Fruit fly (Drosophila melanogaster) whole organism, prepupa: ENCODE measurements around the gene CG14606.

Experiments
- CG11294 ChIP-seq: fragments of 200-800 bp; sonication (Bioruptor generic); IDR thresholded peaks from 2 replicates; pipeline ENCODE4 v1.3.6; 2022; ENCODE audit warnings: missing biosample characterization, missing genetic modification characterization
- CG7368 ChIP-seq: fragments of 200-800 bp; sonication (Bioruptor generic); optimal IDR thresholded peaks from 3 replicates; lab custom pipeline; 2016; ENCODE audit warnings: missing biosample characterization, missing genetic modification characterization
- Eip78C ChIP-seq: fragments of 200-800 bp; sonication (Bioruptor generic); peaks from one replicate; lab custom pipeline; 2016; ENCODE audit warnings: missing biosample characterization, missing genetic modification characterization
- Lpt ChIP-seq: fragments of 200-800 bp; sonication (Bioruptor generic); optimal IDR thresholded peaks from 3 replicates; lab custom pipeline; 2016; ENCODE audit warnings: missing biosample characterization, missing genetic modification characterization
- Smox ChIP-seq: fragments of 200-800 bp; sonication (Bioruptor generic); optimal IDR thresholded peaks from 3 replicates; lab custom pipeline; 2016; ENCODE audit warnings: missing biosample characterization, missing genetic modification characterization
- acj6 ChIP-seq: fragments of 200-800 bp; sonication (Bioruptor generic); optimal IDR thresholded peaks from 3 replicates; lab custom pipeline; 2016; ENCODE audit warnings: missing biosample characterization, missing genetic modification characterization
- vri ChIP-seq: fragments of 200-800 bp; sonication (Bioruptor generic); optimal IDR thresholded peaks from 3 replicates; lab custom pipeline; 2016; ENCODE audit warnings: missing biosample characterization, mild to moderate bottlenecking, missing genetic modification characterization

DNA sequence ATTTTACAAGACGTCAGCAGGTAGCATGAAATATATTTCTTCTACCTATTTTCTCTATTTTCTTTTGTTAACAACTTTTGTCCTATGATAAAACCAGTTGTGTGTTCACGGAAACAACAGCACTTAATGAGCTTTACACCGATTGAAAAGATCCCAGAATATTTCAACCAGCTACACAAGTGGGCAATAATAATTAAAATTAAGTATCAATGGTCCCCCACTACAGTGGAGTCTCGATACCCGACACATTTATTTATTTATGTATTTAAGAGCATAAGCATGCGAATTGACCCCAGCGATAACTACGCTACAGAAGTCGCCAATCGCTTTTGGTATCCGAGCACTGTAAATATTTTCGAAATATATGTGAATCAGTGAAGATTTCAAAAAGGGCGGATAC is 28.2 kb downstream of the CG14606 start:
- TF ChIP-seq CG11294 (GFP tag; lab: Robert Waterston, UW) = no peak
- TF ChIP-seq CG7368 (GFP tag; lab: Kevin White, UChicago) = no peak
- no peak for TF ChIP-seq Eip78C (GFP tag; lab: Kevin White, UChicago)
- no peak for TF ChIP-seq vri (GFP tag; lab: Kevin White, UChicago)
- TF ChIP-seq acj6 = no peak
- no peak for TF ChIP-seq Lpt (GFP tag; lab: Kevin White, UChicago)
- TF ChIP-seq Smox (GFP tag; lab: Kevin White, UChicago) = no peak
